Worm (Caenorhabditis elegans): ENCODE data around the gene R02D5.8.

- no peak for TF ChIP-seq dmd-4 (tag; optimal IDR thresholded peaks at IDR 0.05)
- TF ChIP-seq elt-3 (tag; optimal IDR thresholded peaks at IDR 0.05), result no peak
- TF ChIP-seq snpc-4 (tag; optimal IDR thresholded peaks at IDR 0.05), result no peak
- TF ChIP-seq F13H6.1 (tag; optimal IDR thresholded peaks at IDR 0.05), result no peak
- TF ChIP-seq nhr-25 (tag; optimal IDR thresholded peaks at IDR 0.05), result no peak
- TF ChIP-seq nhr-237 (tag; optimal IDR thresholded peaks at IDR 0.05), result no peak
- TF ChIP-seq lsy-2 (tag; optimal IDR thresholded peaks at IDR 0.05), result no peak
- no peak for TF ChIP-seq nhr-23 (tag; optimal IDR thresholded peaks at IDR 0.05)
Observed at ce11 chrV:14539355-14539754, 20.2 kb upstream of the R02D5.8 start.
